Worm (Caenorhabditis elegans): ENCODE measurements around the gene C09F5.1.

The C09F5.1 gene

DNA sequence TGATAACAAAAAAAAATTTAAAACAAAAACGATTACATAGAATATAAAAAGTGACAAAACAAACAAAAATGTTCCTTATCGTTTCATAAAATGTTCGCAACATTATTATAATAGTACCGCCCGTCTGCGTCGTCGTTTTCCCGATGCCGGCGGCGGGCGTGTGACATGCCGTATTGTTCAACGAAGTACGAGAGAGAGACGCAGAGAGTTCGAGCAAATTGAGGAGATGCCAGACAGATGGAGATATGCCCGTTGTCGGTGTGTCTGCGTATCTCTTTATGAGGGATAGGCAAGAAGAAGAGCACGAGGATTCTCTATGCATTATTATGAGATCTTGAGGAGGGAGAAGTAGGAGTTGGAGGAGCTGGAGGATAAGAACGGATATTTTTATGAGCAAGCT, 34.8 kb upstream of the C09F5.1 start:
- TF ChIP-seq sox-4 (tag; optimal IDR thresholded peaks at IDR 0.05) (no peak), pqm-1 (tag; optimal IDR thresholded peaks at IDR 0.05) (peak; percentile 48), tbx-7 (tag; optimal IDR thresholded peaks at IDR 0.05) (no peak), T23F11.4 (GFP tag; optimal IDR thresholded peaks at IDR 0.05) (no peak), odd-2 (tag; optimal IDR thresholded peaks at IDR 0.05) (no peak), ceh-45 (GFP tag; IDR thresholded peaks at IDR 0.05) (no peak), pag-3 (tag; optimal IDR thresholded peaks at IDR 0.05; ENCODE audit: borderline replicate concordance) (no peak), pha-2 (tag; optimal IDR thresholded peaks at IDR 0.05) (no peak), madf-2 (tag; optimal IDR thresholded peaks at IDR 0.05) (no peak), elt-2 (tag; optimal IDR thresholded peaks at IDR 0.05) (peak; percentile 68), ceh-31 (tag; optimal IDR thresholded peaks at IDR 0.05) (peak; percentile 79), Y22D7AL.16 (tag; optimal IDR thresholded peaks at IDR 0.05) (no peak), ceh-18 (tag; optimal IDR thresholded peaks at IDR 0.05) (peak; percentile 88), fkh-6 (tag; optimal IDR thresholded peaks at IDR 0.05) (no peak), unc-86 (tag; optimal IDR thresholded peaks at IDR 0.05) (no peak), ref-2 (tag; optimal IDR thresholded peaks at IDR 0.05) (peak; percentile 54), hlh-8 (tag; optimal IDR thresholded peaks at IDR 0.05) (peak; percentile 32), ceh-19 (GFP tag; optimal IDR thresholded peaks at IDR 0.05) (no peak), hlh-30 (tag; optimal IDR thresholded peaks at IDR 0.05; ENCODE audit: insufficient read depth) (peak; percentile 96), hlh-6 (tag; optimal IDR thresholded peaks at IDR 0.05) (no peak), fax-1 (tag; optimal IDR thresholded peaks at IDR 0.05) (no peak), elt-4 (tag; optimal IDR thresholded peaks at IDR 0.05) (no peak), ets-4 (tag; optimal IDR thresholded peaks at IDR 0.05) (peak; percentile 53), F13H6.1 (tag; optimal IDR thresholded peaks at IDR 0.05) (peak; percentile 4), pros-1 (tag; optimal IDR thresholded peaks at IDR 0.05) (peak; percentile 74), fkh-10 (GFP tag; optimal IDR thresholded peaks at IDR 0.05) (no peak), ceh-14 (tag; optimal IDR thresholded peaks at IDR 0.05) (no peak), ceh-24 (tag; optimal IDR thresholded peaks at IDR 0.05) (no peak), C08G9.2 (tag; optimal IDR thresholded peaks at IDR 0.05) (no peak), syd-9 (tag; optimal IDR thresholded peaks at IDR 0.05) (no peak), npax-4 (tag; optimal IDR thresholded peaks at IDR 0.05) (no peak), tbx-2 (tag; optimal IDR thresholded peaks at IDR 0.05) (peak; percentile 62), hlh-15 (tag; optimal IDR thresholded peaks at IDR 0.05) (no peak), che-1 (tag; optimal IDR thresholded peaks at IDR 0.05) (no peak), K02D7.2 (tag; optimal IDR thresholded peaks at IDR 0.05) (no peak), ttx-3 (tag; optimal IDR thresholded peaks at IDR 0.05) (no peak), pha-4 (tag; optimal IDR thresholded peaks at IDR 0.05) (no peak), zip-5 (tag; optimal IDR thresholded peaks at IDR 0.05) (no peak), unc-42 (tag; optimal IDR thresholded peaks at IDR 0.05) (peak; percentile 71), K09A11.1 (tag; optimal IDR thresholded peaks at IDR 0.05; ENCODE audit: insufficient read depth) (peak; percentile 36), nhr-232 (tag; optimal IDR thresholded peaks at IDR 0.05) (no peak), sox-2 (GFP tag; IDR thresholded peaks at IDR 0.05) (no peak; the same call in 1 of the 2 replicates), hlh-13 (GFP tag; optimal IDR thresholded peaks at IDR 0.05) (no peak), ahr-1 (tag; optimal IDR thresholded peaks at IDR 0.05) (no peak), rnt-1 (tag; optimal IDR thresholded peaks at IDR 0.05) (peak; percentile 49), ceh-9 (tag; optimal IDR thresholded peaks at IDR 0.05) (no peak), nfya-1 (tag; optimal IDR thresholded peaks at IDR 0.05) (peak; percentile 85), pax-1 (tag; optimal IDR thresholded peaks at IDR 0.05) (no peak), ceh-22 (tag; optimal IDR thresholded peaks at IDR 0.05) (no peak), pat-9 (tag; optimal IDR thresholded peaks at IDR 0.05) (no peak), ceh-30 (tag; optimal IDR thresholded peaks at IDR 0.05) (peak; percentile 29), mec-3 (tag; optimal IDR thresholded peaks at IDR 0.05; ENCODE audit: borderline replicate concordance) (no peak), ceh-2 (tag; optimal IDR thresholded peaks at IDR 0.05) (peak; percentile 43), sdc-2 (tag; optimal IDR thresholded peaks at IDR 0.05) (no peak)
